Fruit fly (Drosophila melanogaster): ENCODE measurements around the gene CG4789.

CG4789 gene

dm6 chrX:16811213-16811749 is 10.6 kb downstream of the CG4789 start, which contains the start of gene CG4829 (continued):
- peak; percentile 87 for TF ChIP-seq Mrtf (GFP tag; IDR thresholded peaks at IDR 0.05)
- no peak for TF ChIP-seq CG7963 (GFP tag; IDR thresholded peaks at IDR 0.05; ENCODE audit: partially characterized antibody)
- TF ChIP-seq Jarid2 (GFP tag; optimal IDR thresholded peaks at IDR 0.05) = peak; percentile 64
- peak; percentile 85 for TF ChIP-seq CG33213 (GFP tag; optimal IDR thresholded peaks at IDR 0.05)
- TF ChIP-seq CG15073 (GFP tag; optimal IDR thresholded peaks at IDR 0.05) = peak; percentile 10
- no peak for TF ChIP-seq tll (GFP tag; optimal IDR thresholded peaks at IDR 0.05)
- TF ChIP-seq Hmr (GFP tag; optimal IDR thresholded peaks at IDR 0.05) = peak; percentile 83
- TF ChIP-seq CG7372 (GFP tag; IDR thresholded peaks at IDR 0.05) = peak; percentile 79
- TF ChIP-seq CG12744 (GFP tag; optimal IDR thresholded peaks at IDR 0.05) = peak; percentile 73
- peak; percentile 94 for TF ChIP-seq CG2678 (tag; optimal IDR thresholded peaks at IDR 0.05)
- TF ChIP-seq insv (GFP tag; optimal IDR thresholded peaks at IDR 0.05) = peak in 1 of 2 experiments; percentile 21
- peak; percentile 93 for TF ChIP-seq Sox102F (GFP tag; optimal IDR thresholded peaks at IDR 0.05)
- peak; percentile 75 for TF ChIP-seq slp2 (GFP tag; optimal IDR thresholded peaks at IDR 0.05)
- TF ChIP-seq CG31224 (GFP tag; IDR thresholded peaks at IDR 0.05) = peak; percentile 83
- peak; percentile 40 for TF ChIP-seq CG10565 (GFP tag; optimal IDR thresholded peaks at IDR 0.05)
- TF ChIP-seq CG10267 (tag; optimal IDR thresholded peaks at IDR 0.05) = peak; percentile 80
- no peak for TF ChIP-seq h (optimal IDR thresholded peaks at IDR 0.05)
- peak; percentile 61 for TF ChIP-seq disco-r (GFP tag; optimal IDR thresholded peaks at IDR 0.05)
- no peak for TF ChIP-seq chinmo (GFP tag; IDR thresholded peaks at IDR 0.05; ENCODE audit: partially characterized antibody)
- no peak for TF ChIP-seq GATAe (GFP tag; conservative IDR thresholded peaks at IDR 0.05)
- peak; percentile 31 for TF ChIP-seq CG9876 (GFP tag; optimal IDR thresholded peaks at IDR 0.05)
- peak; percentile 86 for TF ChIP-seq bab2 (GFP tag; optimal IDR thresholded peaks at IDR 0.05)
- TF ChIP-seq CG3726 (GFP tag; IDR thresholded peaks at IDR 0.05) = peak; percentile 74; the same call in 1 of the 3 replicates
- no peak for TF ChIP-seq inv (GFP tag; IDR thresholded peaks at IDR 0.05; ENCODE audit: partially characterized antibody)
- peak; percentile 79 for TF ChIP-seq CG15601 (tag; optimal IDR thresholded peaks at IDR 0.05)
- TF ChIP-seq CG13287 (GFP tag; IDR thresholded peaks at IDR 0.05; ENCODE audit: partially characterized antibody) = no peak
- TF ChIP-seq CG32532 (GFP tag; IDR thresholded peaks at IDR 0.05) = peak; percentile 84
- TF ChIP-seq CG8281 (tag; optimal IDR thresholded peaks at IDR 0.05) = peak; percentile 70
- TF ChIP-seq luna (GFP tag; optimal IDR thresholded peaks at IDR 0.05) = peak; percentile 45
- peak; percentile 75 for TF ChIP-seq CG3407 (GFP tag; optimal IDR thresholded peaks at IDR 0.05)
- peak; percentile 79 for TF ChIP-seq CG8388 (GFP tag; optimal IDR thresholded peaks at IDR 0.05)
- TF ChIP-seq Hr78 (GFP tag; optimal IDR thresholded peaks at IDR 0.05) = peak in 1 of 2 experiments; percentile 61
- peak; percentile 72; the same call in 1 of the 2 replicates for TF ChIP-seq NFAT (GFP tag; IDR thresholded peaks at IDR 0.05)
- TF ChIP-seq CG30431 (GFP tag; optimal IDR thresholded peaks at IDR 0.05) = peak; percentile 75
- peak; percentile 61 for TF ChIP-seq CG7928 (GFP tag; optimal IDR thresholded peaks at IDR 0.05)
- peak; percentile 90 for TF ChIP-seq CG2712 (tag; optimal IDR thresholded peaks at IDR 0.05)
- peak; percentile 63 for TF ChIP-seq CG16815 (GFP tag; optimal IDR thresholded peaks at IDR 0.05)
- peak; percentile 77 for TF ChIP-seq CG18476 (GFP tag; optimal IDR thresholded peaks at IDR 0.05)
- TF ChIP-seq CG10462 (GFP tag; optimal IDR thresholded peaks at IDR 0.05) = peak; percentile 53
- no peak for TF ChIP-seq CG1832 (GFP tag; optimal IDR thresholded peaks at IDR 0.05)
- TF ChIP-seq al (GFP tag; IDR thresholded peaks at IDR 0.05) = peak; percentile 76
- TF ChIP-seq slbo (GFP tag; IDR thresholded peaks at IDR 0.05) = peak; percentile 92
- TF ChIP-seq ewg (GFP tag; optimal IDR thresholded peaks at IDR 0.05) = peak; percentile 77
- TF ChIP-seq CG15479 (GFP tag; optimal IDR thresholded peaks at IDR 0.05) = no peak
- peak; percentile 90 for TF ChIP-seq Ptx1 (GFP tag; IDR thresholded peaks at IDR 0.05)
- peak; percentile 86 for TF ChIP-seq CrebB (tag; optimal IDR thresholded peaks at IDR 0.05)
- peak; percentile 81 for TF ChIP-seq HLH54F (GFP tag; optimal IDR thresholded peaks at IDR 0.05)
- no peak for TF ChIP-seq Stat92E (GFP tag; optimal IDR thresholded peaks at IDR 0.05)
- peak; percentile 86 for TF ChIP-seq eyg (GFP tag; optimal IDR thresholded peaks at IDR 0.05)

Measured in whole organism, embryonic.